Fruit fly (Drosophila melanogaster): ENCODE measurements around the gene Rsf1.

Gene Rsf1

DNA sequence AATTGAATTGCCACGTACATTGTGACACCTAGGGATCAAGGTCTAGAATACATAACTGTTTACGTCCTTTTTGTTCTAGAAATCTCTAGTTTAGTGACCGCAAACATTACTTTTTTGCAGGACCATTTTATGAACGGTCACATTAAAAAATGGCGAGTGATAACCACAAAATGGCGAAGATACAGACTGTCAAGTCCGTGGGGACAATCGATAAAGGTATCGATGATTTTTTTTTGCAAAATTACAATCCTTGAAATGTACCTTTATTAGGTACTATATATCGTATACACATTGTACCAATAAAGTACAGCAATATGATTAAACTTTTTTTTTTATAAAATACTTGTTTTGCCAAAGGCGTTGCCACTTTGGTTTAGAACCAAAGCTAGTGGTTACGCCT, 32.9 kb downstream of the Rsf1 start (continued):
- TF ChIP-seq CG1603 (tag; optimal IDR thresholded peaks at IDR 0.05) = peak; percentile 7
- TF ChIP-seq sna (GFP tag; IDR thresholded peaks at IDR 0.05; ENCODE audit: partially characterized antibody) = 0 out of 2 replicates have a peak, but pooled peaks have one; percentile 50
- TF ChIP-seq Dll (GFP tag; IDR thresholded peaks at IDR 0.05; ENCODE audit: partially characterized antibody) = peak; percentile 54; the same call in 3 of the 4 replicates
- no peak for TF ChIP-seq MESR4 (GFP tag; optimal IDR thresholded peaks at IDR 0.05)
- TF ChIP-seq CG9817 (tag; optimal IDR thresholded peaks at IDR 0.05) = no peak
- TF ChIP-seq pzg (GFP tag; optimal IDR thresholded peaks at IDR 0.05) = peak; percentile 13
- 0 out of 3 replicates have a peak, but pooled peaks have one; percentile 35 for TF ChIP-seq CG14860 (GFP tag; IDR thresholded peaks at IDR 0.05; ENCODE audit: partially characterized antibody)
- peak; percentile 96 for TF ChIP-seq Neu2 (GFP tag; optimal IDR thresholded peaks at IDR 0.05; ENCODE audit: borderline replicate concordance)
- TF ChIP-seq BEAF-32 (GFP tag; optimal IDR thresholded peaks at IDR 0.05) = peak; percentile 62
- TF ChIP-seq CG8281 (tag; optimal IDR thresholded peaks at IDR 0.05) = no peak
- TF ChIP-seq CG6791 (GFP tag; IDR thresholded peaks at IDR 0.05; ENCODE audit: partially characterized antibody) = peak; percentile 60; the same call in 2 of the 3 replicates
- TF ChIP-seq Scr (GFP tag; IDR thresholded peaks at IDR 0.05; ENCODE audit: partially characterized antibody) = peak; percentile 64
- TF ChIP-seq gfzf (GFP tag; optimal IDR thresholded peaks at IDR 0.05) = peak; percentile 41
- peak; percentile 37; the same call in 1 of the 2 replicates for TF ChIP-seq inv (GFP tag; IDR thresholded peaks at IDR 0.05; ENCODE audit: partially characterized antibody)

DNA sequence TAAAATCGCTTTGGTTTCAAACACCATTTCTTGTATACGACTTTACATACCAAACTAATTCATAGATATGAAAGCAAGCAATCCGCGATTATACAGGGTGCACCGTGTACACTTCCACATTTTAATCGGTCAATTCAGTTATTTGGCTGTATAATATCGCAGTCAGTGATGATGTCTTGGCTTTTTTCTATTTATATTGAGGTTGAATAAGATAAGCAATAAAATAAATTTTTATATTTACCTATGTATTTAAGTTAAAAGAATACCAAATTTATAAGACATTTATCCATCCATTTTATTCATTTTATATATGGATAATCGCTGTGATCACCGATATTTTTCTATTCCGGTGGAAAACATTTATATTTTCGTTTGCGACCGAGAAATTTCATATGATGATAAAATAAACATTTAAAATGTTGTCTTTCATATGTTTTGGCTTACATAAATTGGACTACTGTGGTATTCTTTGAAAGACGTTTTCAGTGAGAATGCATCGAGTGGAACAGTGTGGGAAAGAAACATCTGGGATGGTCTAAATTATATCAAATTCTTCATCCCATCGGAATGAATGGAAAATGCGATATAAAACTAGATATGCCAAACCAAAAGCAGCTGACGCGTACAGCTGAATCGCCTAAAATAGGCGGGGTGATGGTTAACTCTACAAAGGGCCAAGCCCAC, 36.5 kb downstream of the Rsf1 start, which contains the start of gene CG5708:
CG5708 (minus strand) TSS at position 85 of the 684 bp plus-strand sequence.
- TF ChIP-seq CHES-1-like (GFP tag; optimal IDR thresholded peaks at IDR 0.05) (peak; percentile 12), CG10366 (GFP tag; IDR thresholded peaks at IDR 0.05) (peak; percentile 58; the same call in 1 of the 2 replicates), CG10543 (GFP tag; optimal IDR thresholded peaks at IDR 0.05) (no peak), Six4 (GFP tag; optimal IDR thresholded peaks at IDR 0.05) (no peak), stwl (tag; optimal IDR thresholded peaks at IDR 0.05) (peak; percentile 1), CG11723 (GFP tag; optimal IDR thresholded peaks at IDR 0.05) (peak; percentile 89), knrl (GFP tag; IDR thresholded peaks at IDR 0.05; ENCODE audit: partially characterized antibody) (peak; percentile 50; the same call in 2 of the 3 replicates), CG2120 (GFP tag; optimal IDR thresholded peaks at IDR 0.05) (peak; percentile 37), slbo (GFP tag; IDR thresholded peaks at IDR 0.05) (peak; percentile 73), h (optimal IDR thresholded peaks at IDR 0.05) (no peak), nmo (GFP tag; optimal IDR thresholded peaks at IDR 0.05) (peak; percentile 66), CG13775 (GFP tag; optimal IDR thresholded peaks at IDR 0.05) (peak; percentile 17), CG8924 (tag; optimal IDR thresholded peaks at IDR 0.05) (peak; percentile 25), CG34224 (GFP tag; IDR thresholded peaks at IDR 0.05; ENCODE audit: partially characterized antibody) (peak; percentile 30; the same call in 2 of the 3 replicates), bowl (GFP tag; IDR thresholded peaks at IDR 0.05) (no peak), CG30020 (tag; optimal IDR thresholded peaks at IDR 0.05) (peak; percentile 99), CG9215 (GFP tag; IDR thresholded peaks at IDR 0.05) (no peak), vvl (GFP tag; IDR thresholded peaks at IDR 0.05) (0 out of 2 replicates have a peak, but pooled peaks have one; percentile 42), CG14710 (tag; optimal IDR thresholded peaks at IDR 0.05) (peak; percentile 33), GATAe (GFP tag; conservative IDR thresholded peaks at IDR 0.05) (no peak), Ets65A (GFP tag) (peak; percentile 13), NC2β (GFP tag; optimal IDR thresholded peaks at IDR 0.05) (no peak), CG13287 (GFP tag; IDR thresholded peaks at IDR 0.05; ENCODE audit: partially characterized antibody) (peak; percentile 45; the same call in 1 of the 2 replicates), CG7745 (tag; optimal IDR thresholded peaks at IDR 0.05) (no peak), Atf6 (GFP tag; IDR thresholded peaks at IDR 0.05) (0 out of 2 replicates have a peak, but pooled peaks have one; percentile 17), bbx (GFP tag; IDR thresholded peaks at IDR 0.05; ENCODE audit: partially characterized antibody) (no peak), caup (GFP tag; optimal IDR thresholded peaks at IDR 0.05; ENCODE audit: severe bottlenecking) (peak; percentile 1), CG16813 (GFP tag; IDR thresholded peaks at IDR 0.05; ENCODE audit: partially characterized antibody) (peak; percentile 58), H2.0 (GFP tag; IDR thresholded peaks at IDR 0.05) (no peak), chm (GFP tag; IDR thresholded peaks at IDR 0.05) (no peak), CG42726 (GFP tag; IDR thresholded peaks at IDR 0.05; ENCODE audit: partially characterized antibody) (peak; percentile 54; the same call in 1 of the 2 replicates), CG8290 (GFP tag; optimal IDR thresholded peaks at IDR 0.05) (peak; percentile 62), CG8290 (tag; optimal IDR thresholded peaks at IDR 0.05) (peak; percentile 34 to 67)

Data from whole organism, embryonic.